Fruit fly (Drosophila melanogaster): ENCODE results near the gene CG33665.
"Not testable (repeated sequence)": the region's sequence is repeated elsewhere in the genome, so short reads cannot be mapped to it uniquely, and the experiment has no call there.

CG33665 gene

dm6 chrX:6524217-6524616 lies 45.6 kb upstream of the CG33665 start, which contains the start of the genes CG42340 and CG3918 (continued):
- TF ChIP-seq CG14710 (tag; optimal IDR thresholded peaks at IDR 0.05) (peak; percentile 100), Xrp1 (GFP tag; IDR thresholded peaks at IDR 0.05) (no peak)

dm6 chrX:6513193-6513592 lies 34.5 kb upstream of the CG33665 start:
- TF ChIP-seq crc (GFP tag; optimal IDR thresholded peaks at IDR 0.05) (no peak), vfl (GFP tag; optimal IDR thresholded peaks at IDR 0.05) (no peak), kah (GFP tag; optimal IDR thresholded peaks at IDR 0.05) (no peak), CG9932 (GFP tag; IDR thresholded peaks at IDR 0.05) (no peak), Hr39 (optimal IDR thresholded peaks at IDR 0.05) (peak; percentile 86), jigr1 (GFP tag; IDR thresholded peaks at IDR 0.05) (no peak)

dm6 chrX:6476867-6477266 lies 1.8 kb downstream of the CG33665 start, which contains the start of gene CG33666:
Gene CG33666 (minus strand): TSS chrX:6476967.
- TF ChIP-seq CG17359 (tag; optimal IDR thresholded peaks at IDR 0.05); unc-4 (GFP tag; IDR thresholded peaks at IDR 0.05; ENCODE audit: partially characterized antibody); Sry-δ (GFP tag; optimal IDR thresholded peaks at IDR 0.05): not testable (repeated sequence)

- TF ChIP-seq stwl (tag; optimal IDR thresholded peaks at IDR 0.05): peak; percentile 19
Observed at dm6 chrX:6472278-6472677, 6.4 kb downstream of the CG33665 start, which contains the start of gene CG33667. Gene CG33667 (minus strand): TSS chrX:6472378.

dm6 chrX:6457888-6458287 lies 20.8 kb downstream of the CG33665 start:
- TF ChIP-seq grn (GFP tag; optimal IDR thresholded peaks at IDR 0.05): no peak
- no peak for TF ChIP-seq CG34224 (GFP tag; IDR thresholded peaks at IDR 0.05; ENCODE audit: partially characterized antibody)
- TF ChIP-seq crol (GFP tag; IDR thresholded peaks at IDR 0.05): no peak
- TF ChIP-seq CG10274 (GFP tag; optimal IDR thresholded peaks at IDR 0.05): no peak
- TF ChIP-seq Hr51 (GFP tag; optimal IDR thresholded peaks at IDR 0.05): no peak
- no peak for TF ChIP-seq Meics (GFP tag; optimal IDR thresholded peaks at IDR 0.05)
- TF ChIP-seq Awh (GFP tag; IDR thresholded peaks at IDR 0.05): no peak
- TF ChIP-seq schlank (tag; optimal IDR thresholded peaks at IDR 0.05): no peak
- no peak for TF ChIP-seq Doc3 (GFP tag; IDR thresholded peaks at IDR 0.05; ENCODE audit: partially characterized antibody)
- no peak for TF ChIP-seq CG12104 (GFP tag; optimal IDR thresholded peaks at IDR 0.05)
- no peak for TF ChIP-seq CG1832 (GFP tag; optimal IDR thresholded peaks at IDR 0.05)

dm6 chrX:6439495-6439894 lies 39.2 kb downstream of the CG33665 start:
- no peak for TF ChIP-seq CG3838 (GFP tag; optimal IDR thresholded peaks at IDR 0.05)
- TF ChIP-seq crol (GFP tag; IDR thresholded peaks at IDR 0.05): no peak
- peak; percentile 52 for TF ChIP-seq CG15514 (GFP tag; optimal IDR thresholded peaks at IDR 0.05)
- no peak for TF ChIP-seq CG16813 (GFP tag; IDR thresholded peaks at IDR 0.05; ENCODE audit: partially characterized antibody)
- peak; percentile 17 for TF ChIP-seq bcd (GFP tag; optimal IDR thresholded peaks at IDR 0.05)
- TF ChIP-seq CG10959 (GFP tag; IDR thresholded peaks at IDR 0.05): no peak
- TF ChIP-seq onecut (GFP tag; IDR thresholded peaks at IDR 0.05): peak; percentile 30
- no peak for TF ChIP-seq slp2 (GFP tag; optimal IDR thresholded peaks at IDR 0.05)
- peak; percentile 8 for TF ChIP-seq CG2712 (tag; optimal IDR thresholded peaks at IDR 0.05)
- peak; percentile 63 for TF ChIP-seq Fer3 (tag; optimal IDR thresholded peaks at IDR 0.05)
- TF ChIP-seq ro (GFP tag; IDR thresholded peaks at IDR 0.05): 0 out of 2 replicates have a peak, but pooled peaks have one; percentile 7
- peak; percentile 38; the same call in 1 of the 2 replicates for TF ChIP-seq sens-2 (GFP tag; IDR thresholded peaks at IDR 0.05)
- no peak for TF ChIP-seq slou (GFP tag; optimal IDR thresholded peaks at IDR 0.05)
- no peak for TF ChIP-seq Dip3 (GFP tag; optimal IDR thresholded peaks at IDR 0.05)
- no peak for TF ChIP-seq gro (GFP tag; optimal IDR thresholded peaks at IDR 0.05)
- no peak for TF ChIP-seq CG11723 (GFP tag; optimal IDR thresholded peaks at IDR 0.05)
- TF ChIP-seq so (GFP tag; IDR thresholded peaks at IDR 0.05): peak; percentile 59; the same call in 1 of the 3 replicates
- TF ChIP-seq E2f1 (GFP tag; IDR thresholded peaks at IDR 0.05): peak; percentile 47; the same call in 1 of the 2 replicates
- peak; percentile 47; the same call in 1 of the 3 replicates for TF ChIP-seq Optix (GFP tag; IDR thresholded peaks at IDR 0.05)
- TF ChIP-seq CG11504 (tag; optimal IDR thresholded peaks at IDR 0.05): peak; percentile 49
- TF ChIP-seq Sin3A (optimal IDR thresholded peaks at IDR 0.05): no peak
- no peak for TF ChIP-seq CG8089 (GFP tag; optimal IDR thresholded peaks at IDR 0.05)

Measured in whole organism, embryonic.